Worm (Caenorhabditis elegans): ENCODE results near the gene abl-1.

abl-1 gene

DNA sequence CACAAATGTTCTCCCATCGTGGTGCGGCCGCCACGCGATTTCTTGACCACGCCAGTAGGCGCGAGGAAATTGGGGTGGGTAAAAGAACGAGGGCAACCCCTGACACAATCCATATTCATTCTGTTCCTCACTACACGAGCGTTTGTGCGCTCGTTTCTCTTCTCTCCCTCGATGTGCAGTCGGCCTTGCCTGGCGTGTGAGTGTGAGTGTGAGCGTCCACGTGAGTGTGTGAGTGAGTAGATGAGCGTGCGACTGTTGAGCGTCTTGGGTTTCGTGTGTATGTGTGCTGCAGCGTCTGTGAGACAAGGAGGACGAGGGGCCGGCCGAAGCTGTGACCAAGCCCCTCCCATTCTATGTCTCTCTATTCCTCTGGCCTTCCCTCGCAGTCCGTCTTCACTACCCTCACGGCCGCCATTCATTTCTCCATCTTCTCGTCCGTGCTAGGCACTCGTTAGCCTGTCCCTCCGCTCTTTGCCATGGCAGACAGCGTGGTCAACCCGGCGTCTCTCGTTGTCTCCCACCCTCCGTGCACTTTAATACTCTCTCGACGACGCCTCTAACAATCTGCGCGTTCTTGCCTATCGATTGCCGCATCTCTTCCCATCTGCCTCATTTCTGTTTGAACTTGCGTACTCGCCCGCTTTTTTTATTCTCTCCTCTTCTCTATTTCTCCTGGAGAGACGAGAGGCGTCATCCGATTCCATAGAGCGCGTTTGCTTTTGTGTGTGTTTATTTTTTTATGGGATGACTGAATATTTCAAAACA is 55.4 kb downstream of the abl-1 start (continued):
- no peak for TF ChIP-seq aly-2 (tag; optimal IDR thresholded peaks at IDR 0.05)
- peak; percentile 87 for TF ChIP-seq Y55F3AM.14 (GFP tag; optimal IDR thresholded peaks at IDR 0.05)
- TF ChIP-seq nhr-25 (tag; optimal IDR thresholded peaks at IDR 0.05): peak; percentile 93
- TF ChIP-seq mbf-1 (tag; optimal IDR thresholded peaks at IDR 0.05): peak; percentile 8
- TF ChIP-seq peb-1 (tag; optimal IDR thresholded peaks at IDR 0.05): peak; percentile 96
- TF ChIP-seq skn-1 (tag; optimal IDR thresholded peaks at IDR 0.05): peak; percentile 47
- TF ChIP-seq lin-13 (GFP tag; optimal IDR thresholded peaks at IDR 0.05): peak; percentile 88
- TF ChIP-seq zag-1 (tag; optimal IDR thresholded peaks at IDR 0.05): peak; percentile 84
- peak; percentile 96 for TF ChIP-seq sma-3 (GFP tag; optimal IDR thresholded peaks at IDR 0.05)
- peak; percentile 28 for TF ChIP-seq nhr-77 (tag; optimal IDR thresholded peaks at IDR 0.05)
- TF ChIP-seq mab-5 (tag; optimal IDR thresholded peaks at IDR 0.05): peak; percentile 88
- peak; percentile 95 for TF ChIP-seq nhr-21 (tag; optimal IDR thresholded peaks at IDR 0.05)
- no peak for TF ChIP-seq dmd-4 (tag; optimal IDR thresholded peaks at IDR 0.05)
- TF ChIP-seq nhr-10 (tag; optimal IDR thresholded peaks at IDR 0.05): peak; percentile 75
- peak; percentile 53 for TF ChIP-seq ztf-4 (tag; optimal IDR thresholded peaks at IDR 0.05)

ce11 chrX:10566775-10567174 is 57.2 kb downstream of the abl-1 start:
- no peak for TF ChIP-seq dmd-4 (tag; optimal IDR thresholded peaks at IDR 0.05)
- no peak for TF ChIP-seq unc-39 (tag; optimal IDR thresholded peaks at IDR 0.05)
- no peak for TF ChIP-seq Y55F3AM.14 (GFP tag; optimal IDR thresholded peaks at IDR 0.05)
- peak in 1 of 2 experiments; percentile 54 for TF ChIP-seq lsy-2 (tag; optimal IDR thresholded peaks at IDR 0.05)
- no peak for TF ChIP-seq snpc-4 (tag; optimal IDR thresholded peaks at IDR 0.05)
- TF ChIP-seq nhr-129 (tag; optimal IDR thresholded peaks at IDR 0.05): peak; percentile 24
- no peak for TF ChIP-seq lin-39 (tag; optimal IDR thresholded peaks at IDR 0.05)
- no peak for TF ChIP-seq mdl-1 (tag; optimal IDR thresholded peaks at IDR 0.05)
- TF ChIP-seq blmp-1 (tag; optimal IDR thresholded peaks at IDR 0.05; ENCODE audit: insufficient read depth): peak; percentile 30
- TF ChIP-seq gmeb-1 (tag; optimal IDR thresholded peaks at IDR 0.05): peak; percentile 48
- TF ChIP-seq nhr-21 (tag; optimal IDR thresholded peaks at IDR 0.05): no peak
- TF ChIP-seq egl-27 (tag; optimal IDR thresholded peaks at IDR 0.05): no peak
- TF ChIP-seq F13H6.1 (tag; optimal IDR thresholded peaks at IDR 0.05): peak; percentile 7
- peak; percentile 37 for TF ChIP-seq sma-9 (GFP tag; optimal IDR thresholded peaks at IDR 0.05)
- no peak for TF ChIP-seq sma-9 (tag; optimal IDR thresholded peaks at IDR 0.05)
- no peak for TF ChIP-seq sem-4 (tag; optimal IDR thresholded peaks at IDR 0.05)
- peak; percentile 9 for TF ChIP-seq lin-13 (GFP tag; optimal IDR thresholded peaks at IDR 0.05)
- TF ChIP-seq C34F6.9 (tag; optimal IDR thresholded peaks at IDR 0.05): peak; percentile 33
- no peak for TF ChIP-seq nhr-77 (tag; optimal IDR thresholded peaks at IDR 0.05)
- no peak for TF ChIP-seq nhr-23 (tag; optimal IDR thresholded peaks at IDR 0.05)
- peak; percentile 56 for TF ChIP-seq fos-1 (tag; optimal IDR thresholded peaks at IDR 0.05)
- no peak for TF ChIP-seq mbf-1 (tag; optimal IDR thresholded peaks at IDR 0.05)
- TF ChIP-seq peb-1 (tag; optimal IDR thresholded peaks at IDR 0.05): no peak
- peak; percentile 56 for TF ChIP-seq crh-2 (tag; optimal IDR thresholded peaks at IDR 0.05)
- no peak for TF ChIP-seq ceh-16 (tag; optimal IDR thresholded peaks at IDR 0.05)
- TF ChIP-seq sma-3 (GFP tag; optimal IDR thresholded peaks at IDR 0.05): no peak
- TF ChIP-seq ama-1 (optimal IDR thresholded peaks at IDR 0.05): no peak
- no peak for TF ChIP-seq elt-3 (tag; optimal IDR thresholded peaks at IDR 0.05)
- no peak for TF ChIP-seq nhr-12 (tag; optimal IDR thresholded peaks at IDR 0.05)
- no peak for TF ChIP-seq lin-11 (tag; optimal IDR thresholded peaks at IDR 0.05)
- TF ChIP-seq aly-2 (tag; optimal IDR thresholded peaks at IDR 0.05): no peak
- no peak for TF ChIP-seq ztf-1 (GFP tag; conservative IDR thresholded peaks at IDR 0.05)
- TF ChIP-seq nhr-10 (tag; optimal IDR thresholded peaks at IDR 0.05): no peak
- TF ChIP-seq elt-1 (tag; optimal IDR thresholded peaks at IDR 0.05): no peak
- TF ChIP-seq unc-55 (GFP tag; optimal IDR thresholded peaks at IDR 0.05): peak; percentile 74
- TF ChIP-seq ZK546.5 (tag; optimal IDR thresholded peaks at IDR 0.05): no peak
- no peak for TF ChIP-seq nhr-237 (tag; optimal IDR thresholded peaks at IDR 0.05)
